Worm (Caenorhabditis elegans) whole organism, L2 larva: ENCODE results near the gene Y75B12B.3.

Experiments used
- C34F6.9 ChIP-seq: fragments of 150-350 bp; optimal IDR thresholded peaks from 2 replicates; lab custom pipeline; 2014; ENCODE audit warnings: missing biosample characterization, missing genetic modification characterization
- F13H6.1 ChIP-seq: sonication (generic microtip); optimal IDR thresholded peaks from 2 replicates; lab custom pipeline; 2016; ENCODE audit warnings: missing genetic modification characterization, missing compliant biosample characterization
- R02D3.7 ChIP-seq: fragments of 150-350 bp; optimal IDR thresholded peaks from 2 replicates; lab custom pipeline; 2014; ENCODE audit warnings: missing biosample characterization, missing genetic modification characterization
- Y55F3AM.14 ChIP-seq: fragments of 200-800 bp; sonication (Bioruptor generic); optimal IDR thresholded peaks from 2 replicates; lab custom pipeline; 2018; ENCODE audit warnings: mild to moderate bottlenecking, missing genetic modification characterization, missing compliant biosample characterization
- ZK546.5 ChIP-seq: sonication (generic microtip); optimal IDR thresholded peaks from 2 replicates; lab custom pipeline; 2017; ENCODE audit warnings: missing biosample characterization, missing genetic modification characterization
- alr-1 ChIP-seq: fragments of 150-350 bp; optimal IDR thresholded peaks from 2 replicates; lab custom pipeline; 2014; ENCODE audit warnings: missing biosample characterization, missing genetic modification characterization
- aly-2 ChIP-seq: fragments of 150-350 bp; optimal IDR thresholded peaks from 2 replicates; lab custom pipeline; 2014; ENCODE audit warnings: missing biosample characterization, missing genetic modification characterization
- ama-1 ChIP-seq: fragments of 150-350 bp; optimal IDR thresholded peaks from 2 replicates; lab custom pipeline; 2018; ENCODE audit warnings: inconsistent platforms
- blmp-1 ChIP-seq: sonication (generic microtip); optimal IDR thresholded peaks from 2 replicates; lab custom pipeline; 2017; ENCODE audit warnings: missing genetic modification characterization, mild to moderate bottlenecking, missing compliant biosample characterization, antibody characterized with exemption, moderate library complexity; ENCODE audit not compliant: insufficient read depth
- ceh-16 ChIP-seq: fragments of 150-350 bp; optimal IDR thresholded peaks from 2 replicates; lab custom pipeline; 2014; ENCODE audit warnings: missing biosample characterization, missing genetic modification characterization
- ceh-82 ChIP-seq: fragments of 150-350 bp; optimal IDR thresholded peaks from 2 replicates; lab custom pipeline; 2014; ENCODE audit warnings: missing biosample characterization, missing genetic modification characterization
- crh-2 ChIP-seq: sonication (generic microtip); optimal IDR thresholded peaks from 2 replicates; lab custom pipeline; 2017; ENCODE audit warnings: missing biosample characterization, missing genetic modification characterization
- dmd-4 ChIP-seq: sonication (generic microtip); optimal IDR thresholded peaks from 2 replicates; lab custom pipeline; 2017; ENCODE audit warnings: missing biosample characterization, missing genetic modification characterization
- egl-27 ChIP-seq: sonication (generic microtip); optimal IDR thresholded peaks from 3 replicates; lab custom pipeline; 2017; ENCODE audit warnings: missing biosample characterization, missing genetic modification reagents, missing genetic modification characterization
- elt-1 ChIP-seq: fragments of 150-350 bp; optimal IDR thresholded peaks from 2 replicates; lab custom pipeline; 2014; ENCODE audit warnings: missing biosample characterization, missing genetic modification characterization
- elt-3 ChIP-seq: sonication (generic microtip); optimal IDR thresholded peaks from 2 replicates; lab custom pipeline; 2017; ENCODE audit warnings: missing biosample characterization, missing genetic modification characterization
- fos-1 ChIP-seq: fragments of 150-350 bp; optimal IDR thresholded peaks from 2 replicates; lab custom pipeline; 2014; ENCODE audit warnings: missing biosample characterization, missing genetic modification characterization
- gmeb-1 ChIP-seq: fragments of 150-350 bp; optimal IDR thresholded peaks from 2 replicates; lab custom pipeline; 2014; ENCODE audit warnings: missing biosample characterization, missing genetic modification characterization
- lin-11 ChIP-seq: fragments of 150-350 bp; sonication (generic microtip); optimal IDR thresholded peaks from 2 replicates; lab custom pipeline; 2014; ENCODE audit warnings: missing biosample characterization, missing genetic modification characterization, inconsistent platforms, mixed read lengths
- lin-13 ChIP-seq: fragments of 150-350 bp; optimal IDR thresholded peaks from 2 replicates; lab custom pipeline; 2014; ENCODE audit warnings: missing biosample characterization, missing genetic modification reagents, missing genetic modification characterization
- lin-39 ChIP-seq: fragments of 150-350 bp; optimal IDR thresholded peaks from 2 replicates; lab custom pipeline; 2014; ENCODE audit warnings: missing biosample characterization, missing genetic modification reagents, missing genetic modification characterization
- lsy-2 ChIP-seq, 2 experiments: fragments of 150-350 bp in 1 of 2; sonication (generic microtip) in 1 of 2; optimal IDR thresholded peaks; 2 replicates each; lab custom pipeline; 2014 to 2017; ENCODE audit warnings: missing biosample characterization in 2 of 2, missing genetic modification characterization in 2 of 2
- mab-5 ChIP-seq: fragments of 150-350 bp; optimal IDR thresholded peaks from 2 replicates; lab custom pipeline; 2014; ENCODE audit warnings: missing biosample characterization, missing genetic modification characterization
- mbf-1 ChIP-seq: sonication (generic microtip); optimal IDR thresholded peaks from 2 replicates; lab custom pipeline; 2017; ENCODE audit warnings: missing biosample characterization, missing genetic modification characterization
- mdl-1 ChIP-seq, 2 experiments: fragments of 150-350 bp in 1 of 2; sonication (generic microtip) in 1 of 2; optimal IDR thresholded peaks; 2 replicates each; lab custom pipeline; 2017; ENCODE audit warnings: missing biosample characterization in 2 of 2, missing genetic modification characterization in 2 of 2
- nhr-10 ChIP-seq: sonication (generic microtip); optimal IDR thresholded peaks from 2 replicates; lab custom pipeline; 2017; ENCODE audit warnings: missing biosample characterization, missing genetic modification characterization
- nhr-11 ChIP-seq: fragments of 150-350 bp; optimal IDR thresholded peaks from 2 replicates; lab custom pipeline; 2014; ENCODE audit warnings: missing biosample characterization, missing genetic modification characterization
- nhr-12 ChIP-seq: fragments of 150-350 bp; optimal IDR thresholded peaks from 2 replicates; lab custom pipeline; 2014; ENCODE audit warnings: missing biosample characterization, missing genetic modification characterization
- nhr-129 ChIP-seq: fragments of 150-350 bp; optimal IDR thresholded peaks from 2 replicates; lab custom pipeline; 2014; ENCODE audit warnings: missing biosample characterization, missing genetic modification characterization
- nhr-21 ChIP-seq: fragments of 150-350 bp; optimal IDR thresholded peaks from 2 replicates; lab custom pipeline; 2014; ENCODE audit warnings: missing biosample characterization, missing genetic modification characterization
- nhr-23 ChIP-seq: fragments of 150-350 bp; optimal IDR thresholded peaks from 2 replicates; lab custom pipeline; 2014; ENCODE audit warnings: missing biosample characterization, missing genetic modification reagents, missing genetic modification characterization
- nhr-237 ChIP-seq: fragments of 150-350 bp; optimal IDR thresholded peaks from 2 replicates; lab custom pipeline; 2014; ENCODE audit warnings: missing biosample characterization, missing genetic modification characterization
- nhr-25 ChIP-seq: fragments of 150-350 bp; sonication (generic microtip); optimal IDR thresholded peaks from 3 replicates; lab custom pipeline; 2014; ENCODE audit warnings: missing biosample characterization, missing genetic modification characterization
- nhr-6 ChIP-seq: fragments of 150-350 bp; optimal IDR thresholded peaks from 2 replicates; lab custom pipeline; 2014; ENCODE audit warnings: missing biosample characterization, missing genetic modification characterization
- nhr-77 ChIP-seq: fragments of 150-350 bp; optimal IDR thresholded peaks from 2 replicates; lab custom pipeline; 2014; ENCODE audit warnings: missing biosample characterization, missing genetic modification characterization
- peb-1 ChIP-seq: fragments of 150-350 bp; optimal IDR thresholded peaks from 2 replicates; lab custom pipeline; 2014; ENCODE audit warnings: missing biosample characterization, missing genetic modification characterization
- sem-4 ChIP-seq: fragments of 150-350 bp; optimal IDR thresholded peaks from 2 replicates; lab custom pipeline; 2014; ENCODE audit warnings: missing biosample characterization, missing genetic modification reagents, missing genetic modification characterization
- skn-1 ChIP-seq: sonication (generic microtip); optimal IDR thresholded peaks from 2 replicates; lab custom pipeline; 2017; ENCODE audit warnings: missing biosample characterization, missing genetic modification characterization
- sma-3 ChIP-seq: sonication (generic microtip); optimal IDR thresholded peaks from 2 replicates; lab custom pipeline; 2016; ENCODE audit warnings: missing genetic modification reagents, missing genetic modification characterization, missing compliant biosample characterization
- sma-9 ChIP-seq, 2 experiments: fragments of 150-350 bp in 1 of 2; sonication (generic microtip) in 1 of 2; optimal IDR thresholded peaks; 2 replicates each; lab custom pipeline; 2014 to 2016; ENCODE audit warnings: missing genetic modification characterization in 2 of 2, mild to moderate bottlenecking in 1 of 2, missing biosample characterization in 1 of 2, missing compliant biosample characterization in 1 of 2, missing genetic modification reagents in 1 of 2, moderate library complexity in 1 of 2
- snpc-4 ChIP-seq: fragments of 150-350 bp; optimal IDR thresholded peaks from 2 replicates; lab custom pipeline; 2014; ENCODE audit warnings: missing biosample characterization, missing genetic modification characterization
- unc-39 ChIP-seq: fragments of 150-350 bp; optimal IDR thresholded peaks from 2 replicates; lab custom pipeline; 2014; ENCODE audit warnings: missing biosample characterization, missing genetic modification characterization
- unc-55 ChIP-seq: fragments of 150-350 bp; sonication (generic microtip); optimal IDR thresholded peaks from 3 replicates; lab custom pipeline; 2014; ENCODE audit warnings: missing biosample characterization, missing genetic modification reagents, missing genetic modification characterization
- unc-62 ChIP-seq: fragments of 150-350 bp; optimal IDR thresholded peaks from 2 replicates; lab custom pipeline; 2014; ENCODE audit warnings: missing biosample characterization, missing genetic modification reagents, missing genetic modification characterization
- zag-1 ChIP-seq: fragments of 150-350 bp; optimal IDR thresholded peaks from 2 replicates; lab custom pipeline; 2014; ENCODE audit warnings: missing biosample characterization, missing genetic modification characterization
- ztf-1 ChIP-seq: fragments of 200-800 bp; sonication (Bioruptor generic); conservative IDR thresholded peaks from 2 replicates; pipeline ENCODE4 v1.3.6; 2022; ENCODE audit warnings: missing genetic modification characterization, missing compliant biosample characterization
- ztf-11 ChIP-seq: sonication (generic microtip); optimal IDR thresholded peaks from 2 replicates; lab custom pipeline; 2017; ENCODE audit warnings: missing biosample characterization, missing genetic modification characterization
- ztf-4 ChIP-seq: fragments of 150-350 bp; optimal IDR thresholded peaks from 2 replicates; lab custom pipeline; 2014; ENCODE audit warnings: missing biosample characterization, missing genetic modification characterization

The Y75B12B.3 gene

ce11 chrV:15187083-15188057 is 1.3 kb upstream of the Y75B12B.3 start, which contains the start of the genes cyn-7 and bath-36:
Gene cyn-7 (minus strand): TSS chrV:15187378.
Gene bath-36 (plus strand): TSS chrV:15187888.
- peak; percentile 71 for TF ChIP-seq nhr-129
- no peak for TF ChIP-seq peb-1 (tag; lab: Kevin White, UChicago)
- no peak for TF ChIP-seq lin-39 (tag; lab: Kevin White, UChicago)
- peak; percentile 61 for TF ChIP-seq nhr-21 (tag; lab: Kevin White, UChicago)
- peak; percentile 67 for TF ChIP-seq unc-55 (GFP tag; lab: Kevin White, UChicago)
- TF ChIP-seq lin-13, result peak; percentile 70
- no peak for TF ChIP-seq alr-1 (tag; lab: Kevin White, UChicago)
- TF ChIP-seq R02D3.7 (tag; lab: Kevin White, UChicago), result peak; percentile 9
- no peak for TF ChIP-seq nhr-12 (tag; lab: Kevin White, UChicago)
- TF ChIP-seq sma-3 (GFP tag; lab: Kevin White, UChicago), result peak; percentile 88
- TF ChIP-seq nhr-25 (tag; lab: Kevin White, UChicago), result peak; percentile 75
- no peak for TF ChIP-seq nhr-10
- peak; percentile 3 for TF ChIP-seq mab-5 (tag; lab: Kevin White, UChicago)
- TF ChIP-seq ceh-82 (tag; lab: Kevin White, UChicago), result no peak
- no peak for TF ChIP-seq ceh-16
- TF ChIP-seq lsy-2 (tag; optimal IDR thresholded peaks at IDR 0.05; lab: Kevin White, UChicago), result peak; percentile 71 to 87
- no peak for TF ChIP-seq skn-1
- no peak for TF ChIP-seq aly-2 (tag; lab: Kevin White, UChicago)
- peak; percentile 82 for TF ChIP-seq crh-2 (tag; lab: Kevin White, UChicago)
- TF ChIP-seq nhr-6, result no peak
- no peak for TF ChIP-seq ama-1
- TF ChIP-seq mbf-1 (tag; lab: Kevin White, UChicago), result no peak
- no peak for TF ChIP-seq unc-39 (tag; lab: Kevin White, UChicago)
- peak in 1 of 2 experiments; percentile 18 for TF ChIP-seq mdl-1 (tag; optimal IDR thresholded peaks at IDR 0.05; lab: Kevin White, UChicago)
- TF ChIP-seq nhr-77 (tag; lab: Kevin White, UChicago), result no peak
- no peak for TF ChIP-seq nhr-11 (tag; lab: Kevin White, UChicago)
- TF ChIP-seq ztf-1 (GFP tag; lab: Robert Waterston, UW), result no peak
- TF ChIP-seq C34F6.9 (tag; lab: Kevin White, UChicago), result peak; percentile 86
- TF ChIP-seq elt-1, result no peak
- no peak for TF ChIP-seq ztf-11 (tag; lab: Kevin White, UChicago)
- peak; percentile 86 for TF ChIP-seq blmp-1 (tag; lab: Kevin White, UChicago)
- peak; percentile 70 for TF ChIP-seq egl-27 (tag; lab: Kevin White, UChicago)
- no peak for TF ChIP-seq unc-62 (GFP tag; lab: Kevin White, UChicago)
- TF ChIP-seq ZK546.5 (tag; lab: Kevin White, UChicago), result no peak
- TF ChIP-seq gmeb-1, result peak; percentile 86
- TF ChIP-seq elt-3 (tag; lab: Kevin White, UChicago), result no peak
- peak; percentile 24 for TF ChIP-seq sem-4
- TF ChIP-seq F13H6.1 (tag; lab: Kevin White, UChicago), result peak; percentile 78
- TF ChIP-seq nhr-237 (tag; lab: Kevin White, UChicago), result no peak
- peak; percentile 34 for TF ChIP-seq ztf-4 (tag; lab: Kevin White, UChicago)
- no peak for TF ChIP-seq lin-11
- TF ChIP-seq sma-9 (GFP tag; optimal IDR thresholded peaks at IDR 0.05; lab: Kevin White, UChicago), result peak; percentile 72
- TF ChIP-seq sma-9 (tag; optimal IDR thresholded peaks at IDR 0.05; lab: Kevin White, UChicago), result no peak
- peak; percentile 89 for TF ChIP-seq fos-1 (tag; lab: Kevin White, UChicago)
- TF ChIP-seq snpc-4 (tag; lab: Kevin White, UChicago), result peak; percentile 28
- TF ChIP-seq nhr-23, result no peak
- TF ChIP-seq zag-1 (tag; lab: Kevin White, UChicago), result no peak
- TF ChIP-seq Y55F3AM.14, result no peak
- TF ChIP-seq dmd-4 (tag; lab: Kevin White, UChicago), result no peak
